Worm (Caenorhabditis elegans) whole organism, midembryonic: ENCODE measurements around the gene F35B3.3.
A peak's percentile ranks its signal among the peaks of the same experiment; 100 is the strongest.

ENCODE experiments used
- T22C8.4 ChIP-seq: fragments of 200-800 bp; sonication (Bioruptor generic); IDR thresholded peaks from 2 replicates; pipeline ENCODE4 v1.3.6; 2022; ENCODE audit warnings: missing genetic modification characterization, missing compliant biosample characterization
- cog-1 ChIP-seq: sonication (generic microtip); optimal IDR thresholded peaks from 2 replicates; lab custom pipeline; 2016; ENCODE audit warnings: missing genetic modification characterization, missing compliant biosample characterization
- flt-1 ChIP-seq: fragments of 200-800 bp; sonication (Bioruptor generic); IDR thresholded peaks from 2 replicates; pipeline ENCODE4 v1.3.6; 2022; ENCODE audit warnings: missing genetic modification characterization, missing compliant biosample characterization
- klf-2 ChIP-seq: fragments of 200-800 bp; sonication (Bioruptor generic); conservative IDR thresholded peaks from 2 replicates; pipeline ENCODE4 v1.3.6; 2022; ENCODE audit warnings: missing genetic modification reagents, missing genetic modification characterization, missing compliant biosample characterization
- med-1 ChIP-seq: sonication (generic microtip); optimal IDR thresholded peaks from 2 replicates; lab custom pipeline; 2017; ENCODE audit warnings: missing genetic modification characterization, mild to moderate bottlenecking, missing compliant biosample characterization, antibody characterized with exemption, missing genetic modification reagents; ENCODE audit not compliant: insufficient read depth
- ref-1 ChIP-seq: fragments of 200-800 bp; sonication (Bioruptor generic); conservative IDR thresholded peaks from 2 replicates; pipeline ENCODE4 v1.3.6; 2022; ENCODE audit warnings: missing genetic modification reagents, missing genetic modification characterization, missing compliant biosample characterization
- tab-1 ChIP-seq: fragments of 200-800 bp; sonication (Bioruptor generic); IDR thresholded peaks from 2 replicates; pipeline ENCODE4 v1.3.6; 2022; ENCODE audit warnings: missing genetic modification characterization, missing compliant biosample characterization
- ztf-23 ChIP-seq: fragments of 200-800 bp; sonication (Bioruptor generic); IDR thresholded peaks from 2 replicates; pipeline ENCODE4 v1.3.6; 2022; ENCODE audit warnings: missing genetic modification reagents, missing genetic modification characterization, missing compliant biosample characterization
- ztf-29 ChIP-seq: fragments of 200-800 bp; sonication (Bioruptor generic); IDR thresholded peaks from 2 replicates; pipeline ENCODE4 v1.3.6; 2022; ENCODE audit warnings: missing genetic modification reagents, missing genetic modification characterization, missing compliant biosample characterization

The F35B3.3 gene

DNA sequence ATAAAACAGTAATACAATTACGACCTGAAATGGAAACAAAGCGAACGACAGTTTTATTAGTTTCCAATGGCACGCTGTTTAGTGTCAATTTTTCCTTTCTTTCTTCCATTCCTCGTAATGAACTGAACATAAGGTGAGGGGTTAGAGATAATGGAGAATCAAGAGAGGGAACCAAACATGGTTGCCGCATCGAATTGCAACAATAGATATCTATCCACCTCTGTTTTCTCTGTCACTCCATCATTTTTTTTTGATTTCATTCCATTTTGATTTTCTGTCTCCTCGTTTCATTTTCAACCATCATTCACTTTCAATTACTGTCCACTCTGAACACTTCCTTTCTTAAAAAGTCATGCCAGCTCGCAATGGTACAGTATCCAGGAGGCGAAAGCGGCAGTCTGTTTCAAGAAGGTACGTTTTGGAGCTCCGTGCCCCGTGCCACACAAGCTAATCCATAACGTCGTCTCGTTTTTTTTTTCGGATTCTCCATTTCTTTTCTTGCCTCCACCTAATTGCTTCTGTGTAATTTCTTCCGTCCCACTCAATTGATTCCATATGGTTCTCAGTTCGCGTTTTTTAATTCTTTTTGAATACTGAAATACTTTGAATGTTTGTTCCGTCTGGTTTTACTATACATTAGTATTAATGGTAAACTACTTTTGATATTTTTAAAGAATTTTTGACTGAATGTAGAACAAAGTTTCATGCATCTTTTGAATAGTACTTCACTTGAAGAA lies 17.9 kb upstream of the F35B3.3 start:
- TF ChIP-seq ztf-23 (no peak), ref-1 (GFP tag; lab: Robert Waterston, UW) (no peak), cog-1 (tag; lab: Kevin White, UChicago) (no peak), klf-2 (GFP tag; lab: Robert Waterston, UW) (no peak), med-1 (no peak), ztf-29 (GFP tag; lab: Robert Waterston, UW) (no peak), flt-1 (GFP tag; lab: Robert Waterston, UW) (no peak), T22C8.4 (GFP tag; lab: Robert Waterston, UW) (no peak)

DNA sequence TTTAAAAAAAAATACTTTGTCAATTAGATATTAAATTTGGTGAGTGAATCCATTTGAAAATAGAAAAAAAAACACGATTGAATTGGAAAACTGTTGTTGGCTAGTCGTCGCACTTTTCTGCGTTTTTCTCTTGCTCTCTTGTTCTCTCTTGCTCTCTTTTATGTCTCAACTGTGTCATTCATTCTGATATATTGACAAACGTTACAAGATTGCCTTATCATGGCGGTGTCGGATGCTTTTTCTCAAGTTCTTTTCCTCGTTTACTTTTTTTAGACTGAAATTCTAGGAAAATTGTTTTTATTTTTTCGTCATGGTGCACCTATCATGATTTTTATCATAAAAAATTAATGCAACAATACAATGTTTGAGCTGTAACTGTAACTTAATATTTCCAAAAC lies 17.4 kb upstream of the F35B3.3 start:
- no peak for TF ChIP-seq T22C8.4 (GFP tag; lab: Robert Waterston, UW)
- TF ChIP-seq ztf-23, result no peak
- no peak for TF ChIP-seq flt-1 (GFP tag; lab: Robert Waterston, UW)
- TF ChIP-seq cog-1 (tag; lab: Kevin White, UChicago), result no peak
- TF ChIP-seq med-1, result no peak
- TF ChIP-seq ref-1 (GFP tag; lab: Robert Waterston, UW), result no peak
- TF ChIP-seq tab-1 (GFP tag; lab: Robert Waterston, UW), result no peak
- no peak for TF ChIP-seq klf-2 (GFP tag; lab: Robert Waterston, UW)
- no peak for TF ChIP-seq ztf-29 (GFP tag; lab: Robert Waterston, UW)

DNA sequence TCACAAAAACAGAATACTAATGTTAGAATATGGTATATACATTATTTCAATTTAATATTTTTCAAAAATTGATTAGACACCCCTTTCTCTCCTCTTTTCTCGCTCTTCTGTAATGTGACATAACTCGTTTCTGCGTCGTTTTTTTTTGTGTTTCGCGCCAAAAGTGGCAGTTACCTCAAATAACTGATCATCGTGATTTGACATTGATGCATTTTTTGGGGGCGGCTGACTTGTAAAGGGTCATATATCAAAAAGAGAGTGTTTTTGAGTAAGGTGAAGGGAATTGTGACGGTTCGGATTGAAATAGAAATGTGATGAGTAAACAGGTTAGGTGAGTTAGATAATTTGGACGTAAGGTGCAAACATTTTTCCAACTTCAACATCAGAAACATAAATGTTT lies 15.3 kb upstream of the F35B3.3 start:
- TF ChIP-seq ztf-23 (no peak), tab-1 (GFP tag; lab: Robert Waterston, UW) (no peak), med-1 (no peak), ref-1 (GFP tag; lab: Robert Waterston, UW) (no peak), flt-1 (GFP tag; lab: Robert Waterston, UW) (no peak), klf-2 (GFP tag; lab: Robert Waterston, UW) (no peak), T22C8.4 (GFP tag; lab: Robert Waterston, UW) (no peak), cog-1 (tag; lab: Kevin White, UChicago) (no peak), ztf-29 (GFP tag; lab: Robert Waterston, UW) (no peak)

DNA sequence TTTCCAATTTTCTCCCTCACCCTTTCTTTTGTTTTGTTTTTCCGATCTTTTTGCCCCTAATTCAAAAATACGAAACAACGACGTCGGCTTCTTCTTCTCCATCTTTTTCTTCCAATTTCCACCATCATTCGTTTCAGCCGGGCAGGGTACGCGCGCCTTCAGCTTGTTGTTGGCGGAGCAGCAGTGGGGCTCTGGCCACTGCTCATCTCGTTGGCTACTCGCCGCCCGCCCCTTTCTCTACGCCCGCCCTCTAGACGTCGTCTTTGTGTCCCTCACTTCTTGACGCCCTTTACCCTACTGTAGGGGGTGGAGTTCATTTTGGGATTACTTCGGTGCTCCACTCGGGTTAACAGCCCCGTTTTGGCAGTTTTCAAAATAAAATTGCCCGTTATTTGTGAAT lies 14.3 kb upstream of the F35B3.3 start:
- TF ChIP-seq T22C8.4 (GFP tag; lab: Robert Waterston, UW) (no peak), flt-1 (GFP tag; lab: Robert Waterston, UW) (no peak), klf-2 (GFP tag; lab: Robert Waterston, UW) (no peak), ref-1 (GFP tag; lab: Robert Waterston, UW) (no peak), cog-1 (tag; lab: Kevin White, UChicago) (no peak), ztf-29 (GFP tag; lab: Robert Waterston, UW) (no peak), tab-1 (GFP tag; lab: Robert Waterston, UW) (no peak), med-1 (no peak), ztf-23 (no peak)

DNA sequence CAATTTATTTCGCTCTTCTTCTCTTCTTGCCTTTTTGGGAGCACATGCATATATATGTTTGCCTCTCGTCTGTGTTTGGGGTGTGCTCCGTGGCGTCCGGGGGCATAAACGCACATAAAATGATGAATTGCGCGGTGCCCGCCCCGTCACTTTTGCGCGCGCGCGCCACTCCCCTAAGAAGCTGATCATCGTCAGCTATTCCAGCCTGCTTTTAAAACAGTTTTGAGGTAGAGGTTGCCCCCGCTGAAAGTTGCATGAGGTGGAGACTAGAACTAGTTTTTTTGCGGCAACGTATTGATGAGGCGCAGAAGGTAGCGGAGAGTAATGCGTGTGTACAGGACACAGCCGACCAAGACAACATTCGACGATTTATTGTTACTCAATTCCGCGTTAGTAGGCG lies 13.6 kb upstream of the F35B3.3 start:
- TF ChIP-seq ztf-23 (peak; percentile 62; the same call in 1 of the 2 replicates), klf-2 (GFP tag; lab: Robert Waterston, UW) (no peak)

DNA sequence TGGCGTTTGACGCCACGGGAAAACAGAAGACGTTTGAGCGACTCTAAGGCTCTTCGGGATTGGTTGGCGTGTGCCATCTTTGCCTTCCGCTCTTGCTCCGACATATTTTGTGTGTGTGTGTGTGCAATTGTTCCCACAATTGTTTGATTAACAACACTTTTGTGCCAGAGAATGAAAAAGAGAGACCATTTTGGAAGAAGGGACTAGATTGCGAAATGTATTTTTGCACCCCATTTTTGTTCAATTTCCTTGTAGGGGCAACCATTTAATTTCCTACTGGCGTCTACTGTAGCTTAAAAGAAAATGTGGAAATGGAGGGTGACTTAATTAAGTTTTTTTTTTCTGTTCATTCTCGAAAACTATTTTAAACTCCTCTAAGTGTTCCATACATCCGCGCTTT lies 11.1 kb upstream of the F35B3.3 start:
- TF ChIP-seq klf-2 (GFP tag; lab: Robert Waterston, UW) (no peak), ztf-23 (no peak), ztf-29 (GFP tag; lab: Robert Waterston, UW) (no peak), T22C8.4 (GFP tag; lab: Robert Waterston, UW) (no peak), med-1 (no peak), flt-1 (GFP tag; lab: Robert Waterston, UW) (no peak), tab-1 (GFP tag; lab: Robert Waterston, UW) (no peak), cog-1 (tag; lab: Kevin White, UChicago) (no peak), ref-1 (GFP tag; lab: Robert Waterston, UW) (no peak)

DNA sequence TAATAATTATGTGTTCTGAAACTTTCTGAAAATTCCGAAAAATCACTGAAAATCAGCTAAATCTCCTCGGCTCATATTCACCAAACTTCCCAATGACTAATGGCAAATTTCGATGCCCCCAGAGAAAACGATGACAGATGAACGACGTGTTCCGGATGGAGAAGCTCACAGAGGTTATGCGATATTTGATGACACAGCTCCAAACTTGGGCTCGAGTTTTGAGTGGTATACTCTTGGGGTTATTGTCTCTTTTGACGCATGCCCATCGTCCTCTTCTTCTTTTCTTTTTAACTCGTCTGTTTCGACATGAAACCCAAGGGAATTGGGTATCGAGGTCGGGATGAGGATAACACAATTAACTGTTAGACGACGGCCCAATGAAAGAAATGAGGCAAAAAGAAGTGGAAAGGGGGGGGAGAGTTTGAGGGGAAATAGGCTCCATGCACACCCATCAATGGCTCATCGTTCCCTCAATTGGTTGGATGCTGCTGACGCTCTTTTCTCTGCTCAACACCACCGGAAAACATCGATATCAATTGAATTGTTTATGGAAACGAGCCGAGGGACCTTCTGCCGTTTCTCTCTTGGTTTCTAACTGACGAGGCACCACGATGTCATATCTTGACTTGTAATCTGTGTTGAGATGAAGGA lies 9.7 kb upstream of the F35B3.3 start:
- TF ChIP-seq tab-1 (GFP tag; lab: Robert Waterston, UW), result no peak

DNA sequence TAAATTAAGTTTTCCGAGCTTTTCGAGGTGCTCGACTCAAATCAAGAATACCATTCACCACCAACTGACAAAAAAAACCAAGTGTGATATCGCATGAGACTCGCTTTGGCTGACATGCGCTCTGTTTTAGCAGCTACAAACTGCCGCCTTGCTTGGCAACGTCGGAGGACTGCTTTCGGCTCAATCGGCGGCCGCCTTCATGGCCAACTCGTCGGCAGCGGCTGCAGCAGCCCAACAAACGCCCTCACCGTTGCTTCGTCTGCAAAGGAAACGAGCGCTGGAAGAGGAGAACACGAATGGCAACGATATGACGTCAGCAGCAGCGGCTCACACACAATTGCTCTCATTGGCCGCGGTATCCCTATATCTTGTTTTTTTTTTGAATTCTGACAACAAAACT lies 6.4 kb upstream of the F35B3.3 start:
- no peak for TF ChIP-seq flt-1 (GFP tag; lab: Robert Waterston, UW)
- no peak for TF ChIP-seq ztf-29 (GFP tag; lab: Robert Waterston, UW)
- TF ChIP-seq T22C8.4 (GFP tag; lab: Robert Waterston, UW), result no peak
- TF ChIP-seq ref-1 (GFP tag; lab: Robert Waterston, UW), result no peak
- no peak for TF ChIP-seq tab-1 (GFP tag; lab: Robert Waterston, UW)
- TF ChIP-seq klf-2 (GFP tag; lab: Robert Waterston, UW), result no peak
- TF ChIP-seq med-1, result no peak
- TF ChIP-seq cog-1 (tag; lab: Kevin White, UChicago), result no peak
- no peak for TF ChIP-seq ztf-23

DNA sequence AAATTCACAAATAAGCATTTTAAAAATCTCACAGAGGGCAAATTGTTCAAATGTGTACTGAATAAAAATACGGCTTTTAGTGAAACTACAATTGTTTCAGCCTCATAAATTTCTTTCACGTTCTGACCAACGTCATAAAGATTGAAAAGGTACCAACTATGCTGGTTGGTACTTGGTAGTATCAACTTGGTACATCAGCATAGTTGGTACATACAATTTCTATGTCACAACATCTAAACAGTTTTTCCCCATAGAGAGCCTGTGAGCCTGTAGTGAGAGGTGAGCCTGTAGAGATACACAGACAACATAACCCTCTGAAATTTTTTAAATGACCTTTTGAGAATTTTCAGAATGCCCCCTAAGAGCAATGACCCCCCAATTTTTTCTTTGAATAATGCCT lies 5.8 kb downstream of the F35B3.3 start:
- TF ChIP-seq ref-1 (GFP tag; lab: Robert Waterston, UW), result no peak
- no peak for TF ChIP-seq ztf-29 (GFP tag; lab: Robert Waterston, UW)

DNA sequence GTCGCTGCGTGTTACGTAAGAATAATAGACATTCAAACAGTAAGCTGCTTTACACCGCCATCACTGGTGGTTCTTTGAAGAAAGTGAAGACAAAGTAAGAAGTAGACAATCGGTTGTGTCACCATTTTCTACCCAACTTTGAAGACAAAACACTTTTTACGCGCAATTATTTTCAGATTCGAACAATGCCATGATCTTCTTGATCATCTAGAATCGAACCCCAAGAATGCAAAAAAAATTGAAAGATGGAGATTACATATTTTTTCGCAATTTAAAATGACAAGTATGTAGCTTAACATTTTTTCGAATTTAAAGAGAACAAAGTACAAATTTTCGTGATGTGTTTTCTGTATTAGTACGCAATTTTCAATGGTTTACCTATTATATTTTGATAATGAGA lies 7.6 kb downstream of the F35B3.3 start, which contains the start of gene F35B3.4:
Gene F35B3.4 (minus strand): TSS at position 101 of the 400 bp plus-strand sequence.
- no peak for TF ChIP-seq T22C8.4 (GFP tag; lab: Robert Waterston, UW)
- TF ChIP-seq flt-1 (GFP tag; lab: Robert Waterston, UW), result no peak
- TF ChIP-seq med-1, result no peak
- TF ChIP-seq klf-2 (GFP tag; lab: Robert Waterston, UW), result no peak
- TF ChIP-seq ztf-29 (GFP tag; lab: Robert Waterston, UW), result no peak
- no peak for TF ChIP-seq tab-1 (GFP tag; lab: Robert Waterston, UW)
